Fruit fly (Drosophila melanogaster) whole organism, adult: ENCODE measurements around the gene Usp10.

Experiments used
- CG11617 ChIP-seq: fragments of 200-800 bp; sonication (Bioruptor generic); optimal IDR thresholded peaks from 2 replicates; lab custom pipeline; 2017; ENCODE audit warnings: mild to moderate bottlenecking, missing biosample characterization, missing genetic modification reagents, missing genetic modification characterization
- CG12768 ChIP-seq: fragments of 200-800 bp; sonication (Bioruptor generic); optimal IDR thresholded peaks from 2 replicates; lab custom pipeline; 2017; ENCODE audit warnings: missing biosample characterization, missing genetic modification characterization, mild to moderate bottlenecking, moderate library complexity, missing genetic modification reagents
- CG14711 ChIP-seq: fragments of 200-800 bp; sonication (Bioruptor generic); optimal IDR thresholded peaks from 2 replicates; lab custom pipeline; 2018; ENCODE audit warnings: missing biosample characterization, mild to moderate bottlenecking, missing genetic modification characterization, moderate library complexity
- CG1620 ChIP-seq: fragments of 200-800 bp; sonication (Bioruptor generic); optimal IDR thresholded peaks from 2 replicates; lab custom pipeline; 2016; ENCODE audit warnings: missing biosample characterization, missing genetic modification characterization
- CG33017 ChIP-seq: fragments of 200-800 bp; sonication (Bioruptor generic); optimal IDR thresholded peaks from 2 replicates; lab custom pipeline; 2018; ENCODE audit warnings: missing biosample characterization, mild to moderate bottlenecking, missing genetic modification characterization, moderate library complexity
- CG5204 ChIP-seq: fragments of 200-800 bp; sonication (Bioruptor generic); optimal IDR thresholded peaks from 2 replicates; lab custom pipeline; 2016; ENCODE audit warnings: missing biosample characterization, missing genetic modification characterization
- CG7045 ChIP-seq: fragments of 200-800 bp; sonication (Bioruptor generic); optimal IDR thresholded peaks from 2 replicates; lab custom pipeline; 2017; ENCODE audit warnings: missing biosample characterization, mild to moderate bottlenecking, missing genetic modification characterization
- CG7101 ChIP-seq: fragments of 200-800 bp; sonication (Bioruptor generic); optimal IDR thresholded peaks from 2 replicates; lab custom pipeline; 2018; ENCODE audit warnings: missing biosample characterization, mild to moderate bottlenecking, missing genetic modification characterization, moderate library complexity
- Clk ChIP-seq: fragments of 200-800 bp; sonication (Bioruptor generic); optimal IDR thresholded peaks from 2 replicates; lab custom pipeline; 2017; ENCODE audit warnings: missing biosample characterization, missing genetic modification characterization
- Crg-1 ChIP-seq: fragments of 200-800 bp; sonication (Bioruptor generic); optimal IDR thresholded peaks from 2 replicates; lab custom pipeline; 2016; ENCODE audit warnings: missing biosample characterization, missing genetic modification characterization
- Hr96 ChIP-seq: fragments of 200-800 bp; sonication (Bioruptor generic); optimal IDR thresholded peaks from 2 replicates; lab custom pipeline; 2016; ENCODE audit warnings: missing biosample characterization, missing genetic modification characterization
- Mnt ChIP-seq: fragments of 200-800 bp; sonication (Bioruptor generic); optimal IDR thresholded peaks from 2 replicates; lab custom pipeline; 2016; ENCODE audit warnings: missing biosample characterization, mild to moderate bottlenecking, missing genetic modification characterization
- bab1 ChIP-seq: fragments of 200-800 bp; sonication (Bioruptor generic); optimal IDR thresholded peaks from 3 replicates; lab custom pipeline; 2019; ENCODE audit warnings: missing biosample characterization, mild to moderate bottlenecking, missing genetic modification characterization, moderate library complexity
- cic ChIP-seq: fragments of 200-800 bp; sonication (Bioruptor generic); optimal IDR thresholded peaks from 2 replicates; lab custom pipeline; 2017; ENCODE audit warnings: missing biosample characterization, mild to moderate bottlenecking, missing genetic modification characterization, moderate library complexity
- cnc ChIP-seq, 2 experiments: fragments of >200 bp; optimal IDR thresholded peaks; 2 replicates each; lab custom pipeline; 2017
- kay ChIP-seq: fragments of 200-800 bp; sonication (Bioruptor generic); peaks from one replicate; lab custom pipeline; 2016; ENCODE audit warnings: missing biosample characterization, missing genetic modification characterization, borderline replicate concordance
- ovo ChIP-seq: fragments of 200-800 bp; sonication (Bioruptor generic); optimal IDR thresholded peaks from 2 replicates; lab custom pipeline; 2016; ENCODE audit warnings: missing biosample characterization, missing genetic modification characterization
- pad ChIP-seq: fragments of 200-800 bp; sonication (Bioruptor generic); optimal IDR thresholded peaks from 3 replicates; lab custom pipeline; 2017; ENCODE audit warnings: missing biosample characterization, missing genetic modification characterization, mild to moderate bottlenecking, moderate library complexity, missing genetic modification reagents
- tj ChIP-seq: fragments of 200-800 bp; sonication (Bioruptor generic); optimal IDR thresholded peaks from 3 replicates; lab custom pipeline; 2017; ENCODE audit warnings: missing biosample characterization, mild to moderate bottlenecking, missing genetic modification characterization, moderate library complexity
- toe ChIP-seq: fragments of 200-800 bp; sonication (Bioruptor generic); optimal IDR thresholded peaks from 2 replicates; lab custom pipeline; 2016; ENCODE audit warnings: missing biosample characterization, missing genetic modification characterization

Usp10 gene

DNA sequence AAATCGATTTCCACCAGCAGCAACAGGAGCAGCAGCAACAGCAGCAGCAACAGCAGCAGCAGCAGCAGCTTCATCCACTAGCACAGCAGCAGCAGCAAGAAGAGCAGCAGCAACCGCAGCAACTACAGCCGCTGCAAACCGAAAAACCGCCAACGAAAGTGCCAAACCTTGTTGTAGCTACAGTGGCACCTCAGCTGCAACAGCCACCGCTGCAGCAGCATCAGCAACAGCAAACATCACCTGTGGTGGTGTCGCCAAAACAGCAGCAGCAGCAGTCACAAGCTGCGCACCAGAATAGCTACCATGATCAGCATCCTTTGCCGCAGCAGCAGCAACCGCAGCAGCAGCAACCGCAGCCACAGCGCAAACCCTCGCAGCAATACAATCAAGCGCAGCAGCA is 16.7 kb downstream of the Usp10 start:
- TF ChIP-seq toe (GFP tag; lab: Kevin White, UChicago) (no peak), CG7101 (tag; lab: Kevin White, UChicago) (no peak), tj (GFP tag; lab: Kevin White, UChicago) (no peak), ovo (GFP tag; lab: Kevin White, UChicago) (no peak), Crg-1 (GFP tag; lab: Kevin White, UChicago) (no peak), CG5204 (no peak), cic (GFP tag; lab: Kevin White, UChicago) (no peak), CG11617 (GFP tag; lab: Kevin White, UChicago) (no peak), kay (GFP tag; lab: Kevin White, UChicago) (no peak), CG1620 (GFP tag; lab: Kevin White, UChicago) (no peak), pad (no peak), cnc (optimal IDR thresholded peaks at IDR 0.05; lab: Kevin White, UChicago) (no peak), CG14711 (tag; lab: Kevin White, UChicago) (no peak), Mnt (GFP tag; lab: Kevin White, UChicago) (no peak), bab1 (GFP tag; lab: Kevin White, UChicago) (no peak), CG33017 (tag; lab: Kevin White, UChicago) (no peak)

DNA sequence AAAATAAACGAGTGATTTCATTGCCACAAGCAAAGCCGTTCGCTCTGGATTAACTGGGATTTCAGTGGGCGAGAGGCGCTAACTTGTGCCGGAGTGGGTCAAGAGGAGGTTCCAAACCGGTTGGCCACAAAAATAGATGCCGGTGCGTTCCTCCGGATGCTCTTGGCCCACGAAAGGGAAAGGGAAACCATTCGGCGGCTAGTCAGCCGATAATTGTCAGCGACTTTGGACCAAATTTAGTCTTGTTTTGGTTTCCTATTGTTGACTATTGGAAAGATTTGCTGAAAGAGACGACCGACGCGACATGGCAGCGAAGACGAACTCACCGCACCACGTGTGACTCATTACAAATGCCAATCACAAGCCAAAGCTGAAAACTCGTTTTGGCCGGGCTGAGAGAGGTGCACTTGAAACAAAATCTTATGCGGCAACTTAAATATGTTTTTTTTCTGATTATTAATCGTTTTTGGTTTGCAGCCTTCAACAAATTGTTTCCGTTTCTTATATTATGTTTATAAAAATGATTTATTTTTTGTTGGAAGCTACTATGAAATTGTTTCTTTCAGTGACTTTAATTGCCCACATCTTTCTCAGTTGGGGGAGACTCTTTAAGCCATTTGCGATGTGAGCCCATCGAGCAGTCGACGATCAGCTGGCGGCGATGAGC is 23.7 kb downstream of the Usp10 start, which contains the start of gene CG34056:
CG34056 (plus strand) TSS at position 638 of the 667 bp plus-strand sequence.
- TF ChIP-seq Crg-1 (GFP tag; lab: Kevin White, UChicago): no peak
- no peak for TF ChIP-seq Mnt (GFP tag; lab: Kevin White, UChicago)
- peak; percentile 63 for TF ChIP-seq Hr96
- TF ChIP-seq CG14711 (tag; lab: Kevin White, UChicago): peak; percentile 80
- TF ChIP-seq CG33017 (tag; lab: Kevin White, UChicago): peak; percentile 88
- TF ChIP-seq toe (GFP tag; lab: Kevin White, UChicago): peak; percentile 81
- peak; percentile 4 for TF ChIP-seq tj (GFP tag; lab: Kevin White, UChicago)
- TF ChIP-seq CG7101 (tag; lab: Kevin White, UChicago): peak; percentile 79
- no peak for TF ChIP-seq CG11617 (GFP tag; lab: Kevin White, UChicago)
- no peak for TF ChIP-seq cnc (optimal IDR thresholded peaks at IDR 0.05; lab: Kevin White, UChicago)
- peak; percentile 97 for TF ChIP-seq kay (GFP tag; lab: Kevin White, UChicago)
- TF ChIP-seq bab1 (GFP tag; lab: Kevin White, UChicago): peak; percentile 71
- TF ChIP-seq CG7045 (GFP tag; lab: Kevin White, UChicago): peak; percentile 90
- peak; percentile 34 for TF ChIP-seq pad
- TF ChIP-seq CG5204: peak; percentile 69
- no peak for TF ChIP-seq ovo (GFP tag; lab: Kevin White, UChicago)
- peak; percentile 64 for TF ChIP-seq Clk (GFP tag; lab: Kevin White, UChicago)
- TF ChIP-seq CG12768: peak; percentile 90
- TF ChIP-seq cic (GFP tag; lab: Kevin White, UChicago): no peak
- TF ChIP-seq CG1620 (GFP tag; lab: Kevin White, UChicago): no peak

- no peak for TF ChIP-seq bab1 (GFP tag; lab: Kevin White, UChicago)
- TF ChIP-seq toe (GFP tag; lab: Kevin White, UChicago): no peak
- no peak for TF ChIP-seq CG1620 (GFP tag; lab: Kevin White, UChicago)
- TF ChIP-seq CG5204: no peak
- TF ChIP-seq pad: no peak
- TF ChIP-seq kay (GFP tag; lab: Kevin White, UChicago): no peak
- TF ChIP-seq cnc (optimal IDR thresholded peaks at IDR 0.05; lab: Kevin White, UChicago): no peak
- no peak for TF ChIP-seq CG11617 (GFP tag; lab: Kevin White, UChicago)
- no peak for TF ChIP-seq CG7045 (GFP tag; lab: Kevin White, UChicago)
- TF ChIP-seq Clk (GFP tag; lab: Kevin White, UChicago): no peak
- no peak for TF ChIP-seq Mnt (GFP tag; lab: Kevin White, UChicago)
- TF ChIP-seq CG7101 (tag; lab: Kevin White, UChicago): no peak
- no peak for TF ChIP-seq CG12768
- TF ChIP-seq Hr96: no peak
Observed at dm6 chr3L:897080-897479, 25.4 kb downstream of the Usp10 start, which contains the start of gene CG34057. Gene CG34057, plus strand, starts transcription at chr3L:897380.

DNA sequence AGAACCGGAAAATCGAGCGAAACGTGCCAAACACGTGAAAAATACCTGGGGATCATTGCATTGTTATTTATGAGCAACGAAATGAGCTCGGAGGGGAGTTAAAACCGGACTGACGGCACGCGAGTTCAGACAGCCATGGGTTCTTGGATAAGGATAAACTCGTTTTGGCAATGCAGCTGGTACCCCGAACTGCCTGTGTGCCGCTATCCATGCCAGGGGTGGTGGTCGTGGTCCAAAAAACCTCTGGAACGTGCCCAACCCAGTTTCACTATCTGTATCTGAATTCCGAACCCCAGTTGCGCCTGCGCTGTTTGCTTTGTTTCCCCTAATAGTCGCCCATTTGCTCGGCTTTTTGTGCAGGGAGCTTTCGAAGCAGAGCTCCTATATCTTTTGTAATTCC is 27.6 kb downstream of the Usp10 start:
- no peak for TF ChIP-seq CG5204
- no peak for TF ChIP-seq cic (GFP tag; lab: Kevin White, UChicago)
- no peak for TF ChIP-seq tj (GFP tag; lab: Kevin White, UChicago)
- no peak for TF ChIP-seq CG33017 (tag; lab: Kevin White, UChicago)
- no peak for TF ChIP-seq cnc (optimal IDR thresholded peaks at IDR 0.05; lab: Kevin White, UChicago)
- no peak for TF ChIP-seq toe (GFP tag; lab: Kevin White, UChicago)
- no peak for TF ChIP-seq Clk (GFP tag; lab: Kevin White, UChicago)
- TF ChIP-seq Hr96: no peak
- no peak for TF ChIP-seq kay (GFP tag; lab: Kevin White, UChicago)
- no peak for TF ChIP-seq CG1620 (GFP tag; lab: Kevin White, UChicago)
- TF ChIP-seq CG7045 (GFP tag; lab: Kevin White, UChicago): no peak
- no peak for TF ChIP-seq CG7101 (tag; lab: Kevin White, UChicago)
- no peak for TF ChIP-seq bab1 (GFP tag; lab: Kevin White, UChicago)
- TF ChIP-seq pad: no peak
- TF ChIP-seq ovo (GFP tag; lab: Kevin White, UChicago): no peak
- TF ChIP-seq CG11617 (GFP tag; lab: Kevin White, UChicago): no peak
- no peak for TF ChIP-seq Mnt (GFP tag; lab: Kevin White, UChicago)
- no peak for TF ChIP-seq CG14711 (tag; lab: Kevin White, UChicago)
- no peak for TF ChIP-seq CG12768
